Fruit fly (Drosophila melanogaster): Measurements from ENCODE around the gene pip.

DNA sequence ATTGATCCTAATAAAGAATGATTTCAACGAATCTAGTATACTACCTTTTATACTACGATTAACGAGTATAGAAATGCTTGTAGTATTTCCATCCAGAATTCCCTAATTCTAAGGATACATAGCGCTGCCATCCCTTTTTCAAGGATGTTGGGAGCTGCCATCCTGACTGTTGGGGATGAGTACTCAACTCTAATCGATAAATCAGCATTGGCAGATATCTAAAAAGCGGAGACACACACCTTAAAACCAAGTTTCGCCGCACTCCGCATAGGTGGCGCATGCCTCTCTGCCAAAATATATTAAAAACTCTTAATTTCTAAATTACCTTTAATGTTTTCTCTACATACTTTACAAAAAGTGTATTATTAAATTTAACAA is 43.2 kb downstream of the pip start, which contains the start of gene fal:
- TF ChIP-seq cic (GFP tag; optimal IDR thresholded peaks at IDR 0.05): no peak
- TF ChIP-seq Clk (GFP tag; optimal IDR thresholded peaks at IDR 0.05): no peak
- TF ChIP-seq Hr96 (GFP tag; optimal IDR thresholded peaks at IDR 0.05): peak; percentile 32
- peak; percentile 44 for TF ChIP-seq CG1620 (GFP tag; optimal IDR thresholded peaks at IDR 0.05)
- TF ChIP-seq CG33017 (tag; optimal IDR thresholded peaks at IDR 0.05): no peak
- TF ChIP-seq CG12768 (GFP tag; optimal IDR thresholded peaks at IDR 0.05): no peak
- TF ChIP-seq CG14711 (tag; optimal IDR thresholded peaks at IDR 0.05): no peak
- TF ChIP-seq kay (GFP tag; ENCODE audit: borderline replicate concordance): no peak
